Fruit fly (Drosophila melanogaster): ENCODE measurements around the gene CG11322.

CG11322 gene

DNA sequence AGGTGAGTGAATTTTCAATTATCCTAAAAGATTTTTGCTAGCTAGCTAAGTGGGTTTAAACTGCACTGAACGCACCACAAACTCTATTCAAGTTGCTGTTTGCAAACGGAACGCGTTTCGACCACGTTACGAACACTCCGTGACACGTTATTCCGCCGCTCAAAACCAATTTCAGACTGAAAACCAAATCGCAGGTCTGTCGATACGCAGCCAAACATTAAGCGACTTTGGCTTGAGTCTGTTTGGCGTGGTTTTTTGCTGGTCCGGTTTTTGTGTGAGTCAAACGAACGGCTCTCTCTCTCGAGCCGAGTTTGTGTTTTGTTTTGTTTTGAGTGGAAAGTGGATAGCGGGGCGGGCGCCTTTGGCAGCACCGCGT is 35.0 kb upstream of the CG11322 start (continued):
- TF ChIP-seq CG17328 (GFP tag; IDR thresholded peaks at IDR 0.05) (no peak), Awh (GFP tag; IDR thresholded peaks at IDR 0.05) (no peak), CG12071 (GFP tag; optimal IDR thresholded peaks at IDR 0.05) (no peak), kni (GFP tag; optimal IDR thresholded peaks at IDR 0.05) (no peak), CG4617 (GFP tag; optimal IDR thresholded peaks at IDR 0.05; ENCODE audit: borderline replicate concordance) (no peak), CG6254 (GFP tag; optimal IDR thresholded peaks at IDR 0.05) (no peak), stc (GFP tag; IDR thresholded peaks at IDR 0.05) (no peak), Med (GFP tag) (peak; percentile 54), Lhr (GFP tag; optimal IDR thresholded peaks at IDR 0.05) (no peak), tio (GFP tag; optimal IDR thresholded peaks at IDR 0.05) (no peak), CG9437 (GFP tag; optimal IDR thresholded peaks at IDR 0.05) (peak; percentile 6), Stat92E (GFP tag; optimal IDR thresholded peaks at IDR 0.05) (peak in 1 of 3 experiments; percentile 8), cg (GFP tag; optimal IDR thresholded peaks at IDR 0.05) (peak; percentile 33), fd64A (GFP tag; optimal IDR thresholded peaks at IDR 0.05) (no peak), chinmo (GFP tag; IDR thresholded peaks at IDR 0.05; ENCODE audit: partially characterized antibody) (peak; percentile 74; the same call in 1 of the 4 replicates), CG34422 (GFP tag; IDR thresholded peaks at IDR 0.05) (no peak), Trl (optimal IDR thresholded peaks at IDR 0.05) (peak; percentile 2 to 68), Trl (GFP tag; optimal IDR thresholded peaks at IDR 0.05) (no peak), Oli (tag; optimal IDR thresholded peaks at IDR 0.05) (no peak), CG15073 (GFP tag; optimal IDR thresholded peaks at IDR 0.05) (no peak), CG2120 (GFP tag; optimal IDR thresholded peaks at IDR 0.05) (no peak), knrl (GFP tag; IDR thresholded peaks at IDR 0.05; ENCODE audit: partially characterized antibody) (0 out of 3 replicates have a peak, but pooled peaks have one; percentile 35), eve (GFP tag; optimal IDR thresholded peaks at IDR 0.05) (peak in 1 of 2 experiments; percentile 28), nmo (GFP tag; optimal IDR thresholded peaks at IDR 0.05) (no peak), CG14710 (tag; optimal IDR thresholded peaks at IDR 0.05) (no peak), CG2678 (tag; optimal IDR thresholded peaks at IDR 0.05) (peak; percentile 5), bigmax (GFP tag; optimal IDR thresholded peaks at IDR 0.05) (no peak), Bgb (GFP tag; IDR thresholded peaks at IDR 0.05; ENCODE audit: partially characterized antibody) (peak; percentile 44; the same call in 1 of the 2 replicates), insv (GFP tag; optimal IDR thresholded peaks at IDR 0.05) (no peak), sqz (GFP tag; optimal IDR thresholded peaks at IDR 0.05) (peak; percentile 43), CG18476 (GFP tag; optimal IDR thresholded peaks at IDR 0.05) (no peak), CG5180 (GFP tag; optimal IDR thresholded peaks at IDR 0.05) (peak; percentile 78), CG18011 (GFP tag; optimal IDR thresholded peaks at IDR 0.05) (no peak), Jarid2 (GFP tag; optimal IDR thresholded peaks at IDR 0.05) (peak; percentile 89), CG10462 (GFP tag; optimal IDR thresholded peaks at IDR 0.05) (no peak), ro (GFP tag; IDR thresholded peaks at IDR 0.05) (no peak), CG8290 (GFP tag; optimal IDR thresholded peaks at IDR 0.05) (no peak), CG8290 (tag; optimal IDR thresholded peaks at IDR 0.05) (peak in 1 of 2 experiments; percentile 14), Atf3 (GFP tag; optimal IDR thresholded peaks at IDR 0.05) (no peak), vvl (GFP tag; IDR thresholded peaks at IDR 0.05) (peak; percentile 23; the same call in 1 of the 2 replicates), tap (tag; optimal IDR thresholded peaks at IDR 0.05) (no peak), CG3163 (GFP tag; optimal IDR thresholded peaks at IDR 0.05) (peak; percentile 97), ash1 (GFP tag; optimal IDR thresholded peaks at IDR 0.05) (no peak), Sox102F (GFP tag; optimal IDR thresholded peaks at IDR 0.05) (no peak), CG34376 (GFP tag; optimal IDR thresholded peaks at IDR 0.05) (peak; percentile 8), bbx (GFP tag; IDR thresholded peaks at IDR 0.05; ENCODE audit: partially characterized antibody) (peak; percentile 35), CG2129 (GFP tag; IDR thresholded peaks at IDR 0.05; ENCODE audit: partially characterized antibody) (no peak), CG16779 (GFP tag; IDR thresholded peaks at IDR 0.05) (0 out of 2 replicates have a peak, but pooled peaks have one; percentile 16), Atf-2 (GFP tag; optimal IDR thresholded peaks at IDR 0.05) (no peak), Hmr (GFP tag; optimal IDR thresholded peaks at IDR 0.05) (no peak)

Measured in whole organism, embryonic.